Worm (Caenorhabditis elegans) whole organism, L4 larva: Measurements from ENCODE around the gene aqp-2.

Experiments used
- ceh-20 ChIP-seq: fragments of 200-800 bp; sonication (Bioruptor generic); IDR thresholded peaks from 2 replicates; pipeline ENCODE4 v1.3.6; 2022; ENCODE audit warnings: missing genetic modification reagents, missing genetic modification characterization, missing compliant biosample characterization
- dpl-1 ChIP-seq: fragments of 150-350 bp; optimal IDR thresholded peaks from 2 replicates; lab custom pipeline; 2014; ENCODE audit warnings: missing biosample characterization, missing genetic modification reagents, missing genetic modification characterization
- hmg-1.1 ChIP-seq: fragments of 200-800 bp; sonication (Bioruptor generic); IDR thresholded peaks from 2 replicates; pipeline ENCODE4 v1.3.6; 2022; ENCODE audit warnings: missing genetic modification reagents, missing genetic modification characterization, missing compliant biosample characterization
- lsy-2 ChIP-seq, 2 experiments: fragments of 150-350 bp in 1 of 2; sonication (generic microtip) in 1 of 2; optimal IDR thresholded peaks; 2 replicates each; lab custom pipeline; 2014 to 2017; ENCODE audit warnings: missing biosample characterization in 2 of 2, missing genetic modification characterization in 2 of 2
- pqm-1 ChIP-seq: sonication (generic microtip); optimal IDR thresholded peaks from 2 replicates; lab custom pipeline; 2017; ENCODE audit warnings: missing biosample characterization, missing genetic modification characterization
- snpc-1.2 ChIP-seq: fragments of 200-800 bp; sonication (Bioruptor generic); IDR thresholded peaks from 2 replicates; pipeline ENCODE4 v1.3.6; 2022; ENCODE audit warnings: missing genetic modification reagents, missing genetic modification characterization, missing compliant biosample characterization
- ztf-11 ChIP-seq: fragments of 150-350 bp; optimal IDR thresholded peaks from 2 replicates; lab custom pipeline; 2014; ENCODE audit warnings: missing biosample characterization, missing genetic modification characterization

ce11 chrII:9254187-9254586 is 7.6 kb downstream of the aqp-2 start, which contains the start of gene nlp-82:
- TF ChIP-seq dpl-1 (GFP tag; lab: Kevin White, UChicago), result no peak
- TF ChIP-seq pqm-1 (tag; lab: Kevin White, UChicago), result no peak
- TF ChIP-seq hmg-1.1 (GFP tag; lab: Robert Waterston, UW), result no peak
- TF ChIP-seq lsy-2 (tag; optimal IDR thresholded peaks at IDR 0.05; lab: Kevin White, UChicago), result no peak
- no peak for TF ChIP-seq snpc-1.2 (GFP tag; lab: Robert Waterston, UW)
- TF ChIP-seq ztf-11 (tag; lab: Kevin White, UChicago), result no peak
- no peak for TF ChIP-seq ceh-20 (GFP tag; lab: Robert Waterston, UW)
